Worm (Caenorhabditis elegans) whole organism, early embryonic: Measurements from ENCODE around the gene T07C12.10.

ENCODE experiments used
- ama-1 ChIP-seq: fragments of 150-350 bp; optimal IDR thresholded peaks from 2 replicates; lab custom pipeline; 2014
- flt-1 ChIP-seq: fragments of 200-800 bp; sonication (Bioruptor generic); IDR thresholded peaks from 2 replicates; pipeline ENCODE4 v1.3.6; 2022; ENCODE audit warnings: missing genetic modification characterization, missing compliant biosample characterization
- hmg-4 ChIP-seq: fragments of 200-800 bp; sonication (Bioruptor generic); optimal IDR thresholded peaks from 2 replicates; lab custom pipeline; 2018; ENCODE audit warnings: mild to moderate bottlenecking, missing genetic modification characterization, missing compliant biosample characterization
- pes-1 ChIP-seq: fragments of 200-800 bp; sonication (Bioruptor generic); IDR thresholded peaks from 2 replicates; pipeline ENCODE4 v1.3.6; 2022; ENCODE audit warnings: missing genetic modification reagents, missing genetic modification characterization, missing compliant biosample characterization
- tbx-11 ChIP-seq: fragments of 200-800 bp; sonication (Bioruptor generic); IDR thresholded peaks from 2 replicates; pipeline ENCODE4 v1.3.6; 2022; ENCODE audit warnings: missing genetic modification characterization, missing compliant biosample characterization
- tbx-37 ChIP-seq: fragments of 200-800 bp; sonication (Bioruptor generic); conservative IDR thresholded peaks from 2 replicates; pipeline ENCODE4 v1.3.6; 2022; ENCODE audit warnings: missing genetic modification reagents, missing genetic modification characterization, missing compliant biosample characterization

DNA sequence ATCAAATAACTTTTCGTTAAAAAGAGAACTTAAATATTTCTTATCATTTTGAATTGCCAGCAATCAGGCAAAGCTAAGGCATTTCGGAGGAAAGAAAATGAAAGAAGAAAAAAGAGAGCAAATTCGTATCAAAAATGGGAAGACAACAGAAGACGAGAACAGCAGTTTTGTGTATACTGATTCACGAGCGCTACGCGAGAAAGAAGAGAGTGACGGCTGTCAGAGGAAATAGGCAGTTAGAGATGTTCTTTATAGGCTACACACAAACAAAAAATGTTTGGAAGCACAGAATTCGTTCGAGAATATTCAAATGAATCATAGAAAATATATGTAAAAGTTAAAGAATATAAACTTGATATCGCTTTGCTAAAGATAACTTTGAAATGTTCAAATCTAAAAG lies 24.5 kb upstream of the T07C12.10 start:
- TF ChIP-seq hmg-4 (no peak), ama-1 (no peak), flt-1 (GFP tag; lab: Robert Waterston, UW) (no peak), tbx-11 (no peak), tbx-37 (GFP tag; lab: Robert Waterston, UW) (no peak), pes-1 (GFP tag; lab: Robert Waterston, UW) (no peak)
